Worm (Caenorhabditis elegans) whole organism, midembryonic: Measurements from ENCODE around the gene ugt-24.

Experiments used
- T22C8.4 ChIP-seq: fragments of 200-800 bp; sonication (Bioruptor generic); IDR thresholded peaks from 2 replicates; pipeline ENCODE4 v1.3.6; 2022; ENCODE audit warnings: missing genetic modification characterization, missing compliant biosample characterization
- cog-1 ChIP-seq: sonication (generic microtip); optimal IDR thresholded peaks from 2 replicates; lab custom pipeline; 2016; ENCODE audit warnings: missing genetic modification characterization, missing compliant biosample characterization
- flt-1 ChIP-seq: fragments of 200-800 bp; sonication (Bioruptor generic); IDR thresholded peaks from 2 replicates; pipeline ENCODE4 v1.3.6; 2022; ENCODE audit warnings: missing genetic modification characterization, missing compliant biosample characterization
- klf-2 ChIP-seq: fragments of 200-800 bp; sonication (Bioruptor generic); conservative IDR thresholded peaks from 2 replicates; pipeline ENCODE4 v1.3.6; 2022; ENCODE audit warnings: missing genetic modification reagents, missing genetic modification characterization, missing compliant biosample characterization
- med-1 ChIP-seq: sonication (generic microtip); optimal IDR thresholded peaks from 2 replicates; lab custom pipeline; 2017; ENCODE audit warnings: missing genetic modification characterization, mild to moderate bottlenecking, missing compliant biosample characterization, antibody characterized with exemption, missing genetic modification reagents; ENCODE audit not compliant: insufficient read depth
- ref-1 ChIP-seq: fragments of 200-800 bp; sonication (Bioruptor generic); conservative IDR thresholded peaks from 2 replicates; pipeline ENCODE4 v1.3.6; 2022; ENCODE audit warnings: missing genetic modification reagents, missing genetic modification characterization, missing compliant biosample characterization
- tab-1 ChIP-seq: fragments of 200-800 bp; sonication (Bioruptor generic); IDR thresholded peaks from 2 replicates; pipeline ENCODE4 v1.3.6; 2022; ENCODE audit warnings: missing genetic modification characterization, missing compliant biosample characterization
- ztf-23 ChIP-seq: fragments of 200-800 bp; sonication (Bioruptor generic); IDR thresholded peaks from 2 replicates; pipeline ENCODE4 v1.3.6; 2022; ENCODE audit warnings: missing genetic modification reagents, missing genetic modification characterization, missing compliant biosample characterization
- ztf-29 ChIP-seq: fragments of 200-800 bp; sonication (Bioruptor generic); IDR thresholded peaks from 2 replicates; pipeline ENCODE4 v1.3.6; 2022; ENCODE audit warnings: missing genetic modification reagents, missing genetic modification characterization, missing compliant biosample characterization

ugt-24 gene

DNA sequence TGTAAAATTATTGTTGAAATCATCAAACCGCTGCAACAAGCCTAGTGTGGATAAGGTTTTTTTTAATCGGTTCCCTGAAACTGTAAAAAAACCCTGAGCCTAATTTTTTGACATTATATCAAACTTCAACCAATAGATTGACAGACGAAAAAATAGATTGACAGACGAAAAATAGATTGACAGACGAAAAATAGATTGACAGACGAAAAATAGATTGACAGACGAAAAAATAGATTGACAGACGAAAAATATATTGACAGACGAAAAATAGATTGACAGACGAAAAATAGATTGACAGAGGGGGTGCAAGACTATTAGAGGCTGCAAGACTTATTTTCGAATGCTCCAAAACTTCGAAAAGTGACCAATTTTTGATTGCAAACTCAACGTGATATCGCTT is 562 bp downstream of the ugt-24 start:
- peak; percentile 49; the same call in 1 of the 2 replicates for TF ChIP-seq ref-1 (GFP tag; lab: Robert Waterston, UW)
- 0 out of 2 replicates have a peak, but pooled peaks have one; percentile 8 for TF ChIP-seq klf-2 (GFP tag; lab: Robert Waterston, UW)

DNA sequence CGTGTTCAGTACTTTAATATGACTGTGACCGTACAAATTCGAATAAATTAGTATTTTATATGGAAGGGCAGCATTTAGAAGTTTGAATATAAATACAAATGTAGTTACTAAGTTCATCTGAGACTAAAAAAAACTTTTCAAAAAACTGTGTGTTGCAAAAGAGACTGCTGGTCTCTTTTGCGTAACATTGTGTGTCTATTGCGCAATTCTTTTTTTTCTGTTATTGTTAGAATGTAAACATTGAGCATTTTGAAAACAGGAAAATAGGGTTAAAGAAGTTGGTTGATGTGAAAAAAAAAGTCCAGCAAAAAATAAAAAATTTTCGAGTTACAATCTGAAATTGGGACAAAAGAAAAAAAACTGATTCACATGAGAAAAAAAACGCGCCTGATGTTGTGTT is 1.2 kb downstream of the ugt-24 start:
- TF ChIP-seq flt-1 (GFP tag; lab: Robert Waterston, UW) (no peak), tab-1 (GFP tag; lab: Robert Waterston, UW) (no peak), T22C8.4 (GFP tag; lab: Robert Waterston, UW) (no peak)

ce11 chrIV:6206294-6206776 is 4.2 kb downstream of the ugt-24 start, which contains the start of gene C49A9.10:
TSS of gene C49A9.10 (minus strand) at chrIV:6206344.
- TF ChIP-seq med-1 (GFP tag; lab: Kevin White, UChicago) (no peak), flt-1 (GFP tag; lab: Robert Waterston, UW) (peak; percentile 85), ref-1 (GFP tag; lab: Robert Waterston, UW) (no peak), cog-1 (tag; lab: Kevin White, UChicago) (peak; percentile 20), klf-2 (GFP tag; lab: Robert Waterston, UW) (peak; percentile 73), ztf-23 (GFP tag; lab: Robert Waterston, UW) (peak; percentile 77)

DNA sequence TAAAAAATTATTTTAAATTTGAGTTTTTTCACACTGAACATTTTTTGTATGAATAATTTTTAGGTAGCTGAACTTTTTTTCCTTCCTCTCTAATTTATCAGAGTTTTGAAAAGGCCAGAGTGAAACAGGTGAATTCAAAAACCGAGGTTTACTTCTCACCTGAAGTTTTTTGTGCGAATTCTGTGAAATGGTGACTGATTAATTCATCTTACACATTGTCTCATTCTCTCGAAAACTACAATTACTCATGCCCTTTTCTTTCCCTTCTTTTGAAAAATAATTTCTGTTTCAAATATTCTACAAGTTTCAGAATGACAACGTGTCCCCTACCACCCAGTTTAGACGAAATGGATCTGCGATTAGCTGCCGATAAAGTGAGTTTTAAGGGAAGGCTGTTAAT is 8.8 kb downstream of the ugt-24 start, which contains the start of gene tkr-2:
Gene tkr-2 (plus strand): TSS at position 301 of the 400 bp plus-strand sequence.
- TF ChIP-seq cog-1 (tag; lab: Kevin White, UChicago) (no peak), ztf-23 (GFP tag; lab: Robert Waterston, UW) (no peak), flt-1 (GFP tag; lab: Robert Waterston, UW) (no peak), ztf-29 (GFP tag; lab: Robert Waterston, UW) (no peak), ref-1 (GFP tag; lab: Robert Waterston, UW) (no peak), T22C8.4 (GFP tag; lab: Robert Waterston, UW) (no peak), tab-1 (GFP tag; lab: Robert Waterston, UW) (no peak), med-1 (GFP tag; lab: Kevin White, UChicago) (no peak), klf-2 (GFP tag; lab: Robert Waterston, UW) (no peak)

ce11 chrIV:6200249-6200648 is 10.3 kb downstream of the ugt-24 start:
- no peak for TF ChIP-seq T22C8.4 (GFP tag; lab: Robert Waterston, UW)
- no peak for TF ChIP-seq ztf-23 (GFP tag; lab: Robert Waterston, UW)

DNA sequence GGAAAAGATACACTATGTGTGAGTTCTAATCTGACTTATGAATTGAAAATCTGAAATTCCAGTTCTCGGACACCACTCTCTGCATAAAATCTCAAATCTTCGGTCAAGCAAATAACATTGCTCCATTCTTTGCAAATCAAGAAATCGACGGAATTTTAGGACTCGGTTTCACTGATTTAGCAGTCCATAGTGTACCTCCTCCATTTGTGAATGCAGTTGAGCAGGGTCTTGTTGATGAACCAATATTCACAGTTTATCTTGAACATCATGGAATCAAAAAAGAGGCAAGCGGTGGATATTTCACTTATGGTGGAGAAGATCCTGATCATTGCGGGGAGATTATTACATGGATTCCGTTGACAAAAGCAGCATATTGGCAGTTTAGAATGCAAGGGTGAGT is 23.4 kb downstream of the ugt-24 start:
- TF ChIP-seq ztf-23 (GFP tag; lab: Robert Waterston, UW) (no peak), ztf-29 (GFP tag; lab: Robert Waterston, UW) (no peak), T22C8.4 (GFP tag; lab: Robert Waterston, UW) (no peak)

DNA sequence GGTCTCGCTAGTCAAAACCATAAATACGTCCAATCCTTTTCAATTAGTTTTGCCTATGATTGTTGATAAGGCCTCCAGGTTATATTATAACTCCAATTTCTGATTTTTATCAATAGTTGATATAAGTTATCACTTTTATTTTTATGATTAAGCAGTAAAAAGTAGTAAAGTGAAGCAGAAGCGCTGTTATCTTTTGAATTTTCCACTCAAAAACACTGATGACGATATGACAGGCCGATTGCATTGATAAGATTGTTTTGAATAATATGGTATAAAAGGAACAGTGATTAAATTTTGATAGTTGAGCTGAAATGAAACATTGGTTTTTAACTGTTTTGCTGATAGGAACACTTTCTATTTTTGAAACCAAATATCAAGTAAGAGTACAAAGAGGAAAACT is 24.9 kb downstream of the ugt-24 start, which contains the start of gene asp-9:
Gene asp-9 (plus strand): TSS at position 312 of the 400 bp plus-strand sequence.
- no peak for TF ChIP-seq flt-1 (GFP tag; lab: Robert Waterston, UW)
- no peak for TF ChIP-seq ztf-29 (GFP tag; lab: Robert Waterston, UW)
- TF ChIP-seq cog-1 (tag; lab: Kevin White, UChicago): no peak
- TF ChIP-seq ztf-23 (GFP tag; lab: Robert Waterston, UW): no peak

DNA sequence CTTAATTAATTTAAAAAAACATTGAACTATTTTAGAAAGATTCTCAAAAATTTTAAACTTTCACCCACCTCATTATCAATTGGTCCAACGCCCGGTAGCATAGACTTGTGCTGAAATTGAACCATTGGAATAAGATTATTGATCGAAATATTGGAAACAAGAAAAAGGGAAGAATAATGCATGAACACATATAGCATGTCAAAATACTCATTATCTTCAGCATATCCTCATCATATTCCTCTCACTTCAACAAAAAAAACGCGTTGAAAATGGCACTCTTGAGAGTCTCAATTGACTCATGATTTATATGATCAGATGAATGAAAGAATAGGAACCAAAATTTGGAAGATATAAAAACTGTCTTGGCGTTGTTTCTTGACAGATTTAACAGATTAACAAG is 26.8 kb downstream of the ugt-24 start, which contains the start of gene unc-77:
Gene unc-77 (minus strand): TSS at position 101 of the 400 bp plus-strand sequence.
- TF ChIP-seq T22C8.4 (GFP tag; lab: Robert Waterston, UW) (no peak), klf-2 (GFP tag; lab: Robert Waterston, UW) (no peak), med-1 (GFP tag; lab: Kevin White, UChicago) (no peak), cog-1 (tag; lab: Kevin White, UChicago) (no peak), tab-1 (GFP tag; lab: Robert Waterston, UW) (no peak), ztf-23 (GFP tag; lab: Robert Waterston, UW) (no peak), ztf-29 (GFP tag; lab: Robert Waterston, UW) (no peak), flt-1 (GFP tag; lab: Robert Waterston, UW) (no peak), ref-1 (GFP tag; lab: Robert Waterston, UW) (no peak)

DNA sequence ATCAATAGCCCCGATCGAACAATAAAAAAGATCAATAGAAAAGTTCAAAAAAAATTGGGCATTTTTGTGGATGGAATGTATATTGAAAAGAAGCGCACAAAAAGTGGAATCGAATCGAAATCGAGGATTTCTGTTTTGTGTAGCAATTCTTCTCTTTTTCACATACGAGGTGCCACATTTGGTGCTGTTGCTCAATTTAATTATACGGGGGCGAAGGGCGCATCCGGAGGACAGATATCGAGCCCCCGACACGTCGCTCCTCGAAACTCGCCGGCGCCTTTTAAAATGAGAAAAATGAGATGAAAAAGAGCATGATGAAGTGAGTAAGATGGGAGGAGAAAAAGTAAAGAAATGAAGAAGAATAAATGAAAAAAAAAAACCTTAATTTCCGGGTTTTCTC is 33.1 kb downstream of the ugt-24 start:
- TF ChIP-seq klf-2 (GFP tag; lab: Robert Waterston, UW) (no peak), tab-1 (GFP tag; lab: Robert Waterston, UW) (no peak), cog-1 (tag; lab: Kevin White, UChicago) (no peak)

ce11 chrIV:6172959-6173358 is 37.6 kb downstream of the ugt-24 start:
- no peak for TF ChIP-seq med-1 (GFP tag; lab: Kevin White, UChicago)
- TF ChIP-seq cog-1 (tag; lab: Kevin White, UChicago): no peak
- no peak for TF ChIP-seq tab-1 (GFP tag; lab: Robert Waterston, UW)

DNA sequence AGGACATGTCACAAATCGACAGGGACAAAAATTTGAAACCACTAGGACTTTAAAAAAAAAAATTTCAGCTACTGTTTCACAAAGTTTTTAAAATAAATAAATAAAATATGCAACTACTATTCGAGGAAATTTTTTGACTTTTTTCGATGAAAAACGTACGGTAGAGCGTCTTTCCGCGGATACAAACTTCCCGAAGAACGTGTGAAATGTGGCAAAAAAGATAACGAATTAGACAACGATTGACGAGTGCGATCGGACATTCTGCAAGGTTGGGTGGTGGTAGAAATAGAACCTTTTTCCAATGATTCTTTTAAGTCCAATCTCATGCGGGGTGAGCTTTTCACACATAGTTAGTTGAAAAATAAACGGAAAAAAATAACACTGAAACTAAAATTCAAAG is 44.7 kb downstream of the ugt-24 start:
- TF ChIP-seq ztf-23 (GFP tag; lab: Robert Waterston, UW): no peak
